Worm (Caenorhabditis elegans) whole organism, midembryonic: Measurements from ENCODE around the gene R10E8.5.
"Not testable (repeated sequence)": the region's sequence is repeated elsewhere in the genome, so short reads cannot be mapped to it uniquely, and the experiment has no call there.

Experiments used
- T22C8.4 ChIP-seq: fragments of 200-800 bp; sonication (Bioruptor generic); IDR thresholded peaks from 2 replicates; pipeline ENCODE4 v1.3.6; 2022; ENCODE audit warnings: missing genetic modification characterization, missing compliant biosample characterization
- cog-1 ChIP-seq: sonication (generic microtip); optimal IDR thresholded peaks from 2 replicates; lab custom pipeline; 2016; ENCODE audit warnings: missing genetic modification characterization, missing compliant biosample characterization
- flt-1 ChIP-seq: fragments of 200-800 bp; sonication (Bioruptor generic); IDR thresholded peaks from 2 replicates; pipeline ENCODE4 v1.3.6; 2022; ENCODE audit warnings: missing genetic modification characterization, missing compliant biosample characterization
- klf-2 ChIP-seq: fragments of 200-800 bp; sonication (Bioruptor generic); conservative IDR thresholded peaks from 2 replicates; pipeline ENCODE4 v1.3.6; 2022; ENCODE audit warnings: missing genetic modification reagents, missing genetic modification characterization, missing compliant biosample characterization
- med-1 ChIP-seq: sonication (generic microtip); optimal IDR thresholded peaks from 2 replicates; lab custom pipeline; 2017; ENCODE audit warnings: missing genetic modification characterization, mild to moderate bottlenecking, missing compliant biosample characterization, antibody characterized with exemption, missing genetic modification reagents; ENCODE audit not compliant: insufficient read depth
- ref-1 ChIP-seq: fragments of 200-800 bp; sonication (Bioruptor generic); conservative IDR thresholded peaks from 2 replicates; pipeline ENCODE4 v1.3.6; 2022; ENCODE audit warnings: missing genetic modification reagents, missing genetic modification characterization, missing compliant biosample characterization
- tab-1 ChIP-seq: fragments of 200-800 bp; sonication (Bioruptor generic); IDR thresholded peaks from 2 replicates; pipeline ENCODE4 v1.3.6; 2022; ENCODE audit warnings: missing genetic modification characterization, missing compliant biosample characterization
- ztf-23 ChIP-seq: fragments of 200-800 bp; sonication (Bioruptor generic); IDR thresholded peaks from 2 replicates; pipeline ENCODE4 v1.3.6; 2022; ENCODE audit warnings: missing genetic modification reagents, missing genetic modification characterization, missing compliant biosample characterization
- ztf-29 ChIP-seq: fragments of 200-800 bp; sonication (Bioruptor generic); IDR thresholded peaks from 2 replicates; pipeline ENCODE4 v1.3.6; 2022; ENCODE audit warnings: missing genetic modification reagents, missing genetic modification characterization, missing compliant biosample characterization

The R10E8.5 gene

ce11 chrV:18282597-18282996, 28.0 kb downstream of the R10E8.5 start, which contains the start of gene clec-247:
clec-247 (plus strand) TSS chrV:18282897.
- TF ChIP-seq tab-1 (GFP tag; lab: Robert Waterston, UW) (no peak), med-1 (GFP tag; lab: Kevin White, UChicago) (no peak), klf-2 (no peak), T22C8.4 (GFP tag; lab: Robert Waterston, UW) (no peak), cog-1 (tag; lab: Kevin White, UChicago) (no peak), ref-1 (GFP tag; lab: Robert Waterston, UW) (no peak), ztf-23 (GFP tag; lab: Robert Waterston, UW) (no peak), flt-1 (GFP tag; lab: Robert Waterston, UW) (no peak), ztf-29 (no peak)

- TF ChIP-seq med-1 (GFP tag; lab: Kevin White, UChicago) (no peak), cog-1 (tag; lab: Kevin White, UChicago) (no peak), ztf-23 (GFP tag; lab: Robert Waterston, UW) (no peak), ref-1 (GFP tag; lab: Robert Waterston, UW) (no peak), tab-1 (GFP tag; lab: Robert Waterston, UW) (no peak), T22C8.4 (GFP tag; lab: Robert Waterston, UW) (no peak), flt-1 (GFP tag; lab: Robert Waterston, UW) (no peak)
Observed at ce11 chrV:18290642-18291041, 36.1 kb downstream of the R10E8.5 start, which contains the start of gene Y51A2A.4. Y51A2A.4 (plus strand) TSS chrV:18290942.

ce11 chrV:18292295-18292694, 37.7 kb downstream of the R10E8.5 start, which contains the start of gene Y51A2A.12:
Y51A2A.12 (plus strand) TSS chrV:18292595.
- no peak for TF ChIP-seq ztf-23 (GFP tag; lab: Robert Waterston, UW)
- TF ChIP-seq klf-2: no peak
- no peak for TF ChIP-seq med-1 (GFP tag; lab: Kevin White, UChicago)
- TF ChIP-seq ref-1 (GFP tag; lab: Robert Waterston, UW): no peak
- no peak for TF ChIP-seq tab-1 (GFP tag; lab: Robert Waterston, UW)
- no peak for TF ChIP-seq cog-1 (tag; lab: Kevin White, UChicago)
- TF ChIP-seq T22C8.4 (GFP tag; lab: Robert Waterston, UW): no peak
- no peak for TF ChIP-seq flt-1 (GFP tag; lab: Robert Waterston, UW)
- TF ChIP-seq ztf-29: no peak

- no peak for TF ChIP-seq cog-1 (tag; lab: Kevin White, UChicago)
- TF ChIP-seq med-1 (GFP tag; lab: Kevin White, UChicago): no peak
- no peak for TF ChIP-seq ztf-23 (GFP tag; lab: Robert Waterston, UW)
- TF ChIP-seq ref-1 (GFP tag; lab: Robert Waterston, UW): no peak
- TF ChIP-seq ztf-29: no peak
- no peak for TF ChIP-seq tab-1 (GFP tag; lab: Robert Waterston, UW)
- TF ChIP-seq T22C8.4 (GFP tag; lab: Robert Waterston, UW): no peak
- no peak for TF ChIP-seq flt-1 (GFP tag; lab: Robert Waterston, UW)
- no peak for TF ChIP-seq klf-2
Observed at ce11 chrV:18298506-18298905, 43.9 kb downstream of the R10E8.5 start, which contains the start of gene Y51A2A.5. Y51A2A.5 (plus strand) TSS chrV:18298806.

- TF ChIP-seq ref-1 (GFP tag; lab: Robert Waterston, UW) (no peak), med-1 (GFP tag; lab: Kevin White, UChicago) (no peak), T22C8.4 (GFP tag; lab: Robert Waterston, UW) (no peak), klf-2 (no peak), tab-1 (GFP tag; lab: Robert Waterston, UW) (no peak), ztf-23 (GFP tag; lab: Robert Waterston, UW) (no peak), flt-1 (GFP tag; lab: Robert Waterston, UW) (no peak), ztf-29 (no peak), cog-1 (tag; lab: Kevin White, UChicago) (no peak)
Observed at ce11 chrV:18299313-18299712, 44.7 kb downstream of the R10E8.5 start.

- TF ChIP-seq ztf-29; ztf-23 (GFP tag; lab: Robert Waterston, UW); T22C8.4 (GFP tag; lab: Robert Waterston, UW): not testable (repeated sequence)
Observed at ce11 chrV:18302414-18302813, 47.8 kb downstream of the R10E8.5 start, which contains the start of gene Y51A2A.6. Y51A2A.6 (plus strand) TSS chrV:18302714.
